Fruit fly (Drosophila melanogaster): ENCODE measurements around the gene MTA1-like.

Gene MTA1-like

DNA sequence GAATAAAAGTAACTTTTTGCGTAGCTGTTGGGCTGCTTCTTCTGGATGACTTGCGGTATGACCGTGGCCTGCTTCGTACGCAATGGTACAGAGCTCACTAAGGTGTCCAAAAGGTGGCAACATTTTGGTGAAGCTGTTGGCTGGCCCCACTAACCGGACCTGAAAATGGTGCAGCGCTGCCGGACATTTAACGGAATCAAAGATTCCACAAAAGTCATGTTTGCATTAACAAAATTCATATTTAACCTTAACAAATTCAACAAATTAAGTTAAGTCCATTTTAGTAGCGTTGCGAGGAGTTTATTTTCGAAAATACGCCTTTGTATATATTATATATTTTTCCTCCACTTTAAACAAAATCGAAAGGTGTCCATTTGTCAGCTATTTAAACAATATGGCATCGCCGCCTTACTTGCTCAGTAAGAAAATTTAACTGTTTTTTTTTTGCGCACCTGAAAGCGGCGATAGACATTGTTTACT, 47.5 kb downstream of the MTA1-like start, which contains the start of the genes kra and SecS (continued):
- no peak for TF ChIP-seq net (GFP tag; optimal IDR thresholded peaks at IDR 0.05)
- no peak for TF ChIP-seq Lpt (GFP tag; optimal IDR thresholded peaks at IDR 0.05)
- no peak for TF ChIP-seq vri (GFP tag; optimal IDR thresholded peaks at IDR 0.05)
- peak; percentile 79 for TF ChIP-seq Hr4 (GFP tag; optimal IDR thresholded peaks at IDR 0.05)
- peak; percentile 64 for TF ChIP-seq CG10631 (GFP tag; optimal IDR thresholded peaks at IDR 0.05)
- TF ChIP-seq dsx (GFP tag; optimal IDR thresholded peaks at IDR 0.05; ENCODE audit: poor library complexity, severe bottlenecking), result no peak
- peak; percentile 38 for TF ChIP-seq CG6808 (GFP tag; optimal IDR thresholded peaks at IDR 0.05)

DNA sequence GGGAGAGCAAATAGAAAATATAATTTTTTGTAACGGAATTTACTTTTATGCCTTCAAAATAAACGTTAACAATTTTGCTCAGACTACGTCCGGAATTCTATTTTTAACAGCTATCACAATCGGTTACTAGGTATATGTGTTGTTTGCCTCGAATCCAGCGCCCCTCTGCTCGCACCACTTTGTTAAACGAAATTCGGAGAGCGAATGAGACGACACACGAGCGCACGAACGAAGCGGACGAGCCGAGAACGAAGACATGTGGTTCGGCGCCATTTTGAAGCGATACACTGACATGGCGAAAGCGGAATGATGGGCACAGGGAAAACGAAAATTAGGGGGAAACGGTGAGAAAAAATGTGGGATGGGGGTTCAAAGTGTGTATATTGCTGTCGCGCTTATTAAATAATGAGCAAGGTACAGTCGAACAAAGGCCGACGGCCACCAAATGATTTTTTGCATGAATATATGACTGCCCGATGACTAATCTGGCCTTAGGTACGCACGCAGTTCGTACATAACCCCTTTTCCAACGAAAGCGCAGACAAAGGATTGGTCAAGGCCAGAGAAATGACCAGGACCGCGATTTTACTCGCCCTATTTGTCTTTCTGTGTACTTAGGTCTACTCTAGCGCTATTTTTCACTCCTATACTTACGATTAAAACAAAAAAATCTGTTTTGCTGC, 48.0 kb downstream of the MTA1-like start:
- TF ChIP-seq CG32006 (GFP tag; optimal IDR thresholded peaks at IDR 0.05), result no peak
- no peak for TF ChIP-seq Smox (GFP tag; optimal IDR thresholded peaks at IDR 0.05)
- peak; percentile 69 for TF ChIP-seq Eip78C (GFP tag)
- no peak for TF ChIP-seq fd85E (GFP tag; optimal IDR thresholded peaks at IDR 0.05)
- TF ChIP-seq Ets96B (tag; optimal IDR thresholded peaks at IDR 0.05), result no peak
- TF ChIP-seq topi (GFP tag; optimal IDR thresholded peaks at IDR 0.05), result no peak
- TF ChIP-seq CG8119 (GFP tag; IDR thresholded peaks at IDR 0.05), result no peak
- no peak for TF ChIP-seq CG34406 (GFP tag; optimal IDR thresholded peaks at IDR 0.05)
- no peak for TF ChIP-seq CG10669 (GFP tag; optimal IDR thresholded peaks at IDR 0.05)
- no peak for TF ChIP-seq esn (GFP tag; optimal IDR thresholded peaks at IDR 0.05)
- TF ChIP-seq CG9139 (GFP tag; optimal IDR thresholded peaks at IDR 0.05), result peak; percentile 63
- no peak for TF ChIP-seq CG3919 (GFP tag; optimal IDR thresholded peaks at IDR 0.05)
- no peak for TF ChIP-seq Hr4 (GFP tag; optimal IDR thresholded peaks at IDR 0.05)
- TF ChIP-seq Met (GFP tag; optimal IDR thresholded peaks at IDR 0.05), result no peak
- TF ChIP-seq Eip75B (GFP tag; optimal IDR thresholded peaks at IDR 0.05), result peak; percentile 47
- TF ChIP-seq CG16779 (tag; optimal IDR thresholded peaks at IDR 0.05), result peak; percentile 43
- TF ChIP-seq ss (GFP tag; optimal IDR thresholded peaks at IDR 0.05), result peak; percentile 68 to 70
- no peak for TF ChIP-seq spab (GFP tag; optimal IDR thresholded peaks at IDR 0.05)
- peak; percentile 75 for TF ChIP-seq dsx (GFP tag; optimal IDR thresholded peaks at IDR 0.05; ENCODE audit: poor library complexity, severe bottlenecking)
- TF ChIP-seq fkh (GFP tag; optimal IDR thresholded peaks at IDR 0.05), result peak; percentile 56
- TF ChIP-seq vri (GFP tag; optimal IDR thresholded peaks at IDR 0.05), result peak; percentile 96
- no peak for TF ChIP-seq Hr38 (GFP tag; optimal IDR thresholded peaks at IDR 0.05)
- TF ChIP-seq acj6 (GFP tag; optimal IDR thresholded peaks at IDR 0.05), result no peak
- no peak for TF ChIP-seq CG6276 (GFP tag; optimal IDR thresholded peaks at IDR 0.05)
- TF ChIP-seq pdm3 (GFP tag; optimal IDR thresholded peaks at IDR 0.05), result no peak
- no peak for TF ChIP-seq CG31627 (GFP tag; optimal IDR thresholded peaks at IDR 0.05)
- no peak for TF ChIP-seq CG6163 (GFP tag; IDR thresholded peaks at IDR 0.05)
- no peak for TF ChIP-seq dac (GFP tag; optimal IDR thresholded peaks at IDR 0.05)
- TF ChIP-seq CG11762 (GFP tag; optimal IDR thresholded peaks at IDR 0.05; ENCODE audit: insufficient read depth), result no peak
- TF ChIP-seq CG8632 (GFP tag; optimal IDR thresholded peaks at IDR 0.05), result no peak
- peak; percentile 7 for TF ChIP-seq lz (GFP tag; optimal IDR thresholded peaks at IDR 0.05)
- TF ChIP-seq CG3032 (tag; optimal IDR thresholded peaks at IDR 0.05), result no peak
- TF ChIP-seq Blimp-1 (GFP tag; optimal IDR thresholded peaks at IDR 0.05), result no peak
- no peak for TF ChIP-seq Sox15 (GFP tag; optimal IDR thresholded peaks at IDR 0.05)
- TF ChIP-seq Sox14 (GFP tag; optimal IDR thresholded peaks at IDR 0.05), result peak; percentile 85
- no peak for TF ChIP-seq Ets21C (GFP tag; optimal IDR thresholded peaks at IDR 0.05)
- TF ChIP-seq svp (GFP tag), result peak; percentile 70
- no peak for TF ChIP-seq net (GFP tag; optimal IDR thresholded peaks at IDR 0.05)
- TF ChIP-seq CG10631 (GFP tag; optimal IDR thresholded peaks at IDR 0.05), result no peak
- TF ChIP-seq CG6792 (GFP tag; optimal IDR thresholded peaks at IDR 0.05), result no peak
- no peak for TF ChIP-seq CG7368 (GFP tag; optimal IDR thresholded peaks at IDR 0.05)
- TF ChIP-seq Lpt (GFP tag; optimal IDR thresholded peaks at IDR 0.05), result peak; percentile 11
- TF ChIP-seq CG6808 (GFP tag; optimal IDR thresholded peaks at IDR 0.05), result peak; percentile 46
- TF ChIP-seq achi (GFP tag; optimal IDR thresholded peaks at IDR 0.05), result no peak
- no peak for TF ChIP-seq CG8319 (GFP tag; optimal IDR thresholded peaks at IDR 0.05)
- TF ChIP-seq cyc (GFP tag; optimal IDR thresholded peaks at IDR 0.05), result no peak
- no peak for TF ChIP-seq eg (GFP tag; IDR thresholded peaks at IDR 0.05)
- TF ChIP-seq Gug (GFP tag; IDR thresholded peaks at IDR 0.05), result no peak

Measured in whole organism, prepupa.